Worm (Caenorhabditis elegans): ENCODE results near the gene kel-3.
"Not testable (repeated sequence)": the region's sequence is repeated elsewhere in the genome, so short reads cannot be mapped to it uniquely, and the experiment has no call there.

Gene kel-3

ce11 chrIII:13471504-13471903 lies 6.9 kb downstream of the kel-3 start, which contains the start of gene pssy-2:
TSS of gene pssy-2 (plus strand) at chrIII:13471804.
- no peak for TF ChIP-seq ceh-43 (GFP tag; optimal IDR thresholded peaks at IDR 0.05)
- TF ChIP-seq M03D4.4 (tag; optimal IDR thresholded peaks at IDR 0.05): no peak
- TF ChIP-seq ceh-39 (tag; optimal IDR thresholded peaks at IDR 0.05): no peak
- no peak for TF ChIP-seq elt-1 (tag; optimal IDR thresholded peaks at IDR 0.05; ENCODE audit: borderline replicate concordance, insufficient read depth)
- TF ChIP-seq cnd-1 (tag; optimal IDR thresholded peaks at IDR 0.05): no peak
- TF ChIP-seq snpc-4 (tag; optimal IDR thresholded peaks at IDR 0.05): no peak
- TF ChIP-seq mls-2 (tag; optimal IDR thresholded peaks at IDR 0.05): no peak
- TF ChIP-seq zip-8 (tag; optimal IDR thresholded peaks at IDR 0.05): no peak
- no peak for TF ChIP-seq mab-5 (tag; optimal IDR thresholded peaks at IDR 0.05)
- no peak for TF ChIP-seq mep-1 (tag; optimal IDR thresholded peaks at IDR 0.05)
- no peak for TF ChIP-seq pha-4 (tag; optimal IDR thresholded peaks at IDR 0.05)
- no peak for TF ChIP-seq flh-1 (GFP tag; optimal IDR thresholded peaks at IDR 0.05)
- TF ChIP-seq nhr-12 (tag; optimal IDR thresholded peaks at IDR 0.05): no peak

- TF ChIP-seq elt-1 (tag; optimal IDR thresholded peaks at IDR 0.05; ENCODE audit: borderline replicate concordance, insufficient read depth) (no peak), cnd-1 (tag; optimal IDR thresholded peaks at IDR 0.05) (peak; percentile 54), nhr-76 (tag; optimal IDR thresholded peaks at IDR 0.05) (no peak), lin-13 (tag; optimal IDR thresholded peaks at IDR 0.05) (no peak), pha-4 (tag; optimal IDR thresholded peaks at IDR 0.05) (no peak)
These were observed 9.9 kb downstream of the kel-3 start for ce11 chrIII:13474482-13474881.

- TF ChIP-seq ces-1 (GFP tag; optimal IDR thresholded peaks at IDR 0.05): no peak
- TF ChIP-seq nhr-28 (tag; optimal IDR thresholded peaks at IDR 0.05): no peak
- TF ChIP-seq bed-3 (GFP tag; optimal IDR thresholded peaks at IDR 0.05): no peak
- no peak for TF ChIP-seq tbx-8 (GFP tag; optimal IDR thresholded peaks at IDR 0.05)
These were observed 12.1 kb downstream of the kel-3 start, which contains the start of gene T27E9.6 for ce11 chrIII:13476682-13477081. TSS of gene T27E9.6 (minus strand) at chrIII:13476782.

- no peak for TF ChIP-seq mls-2 (tag; optimal IDR thresholded peaks at IDR 0.05)
- TF ChIP-seq nhr-28 (tag; optimal IDR thresholded peaks at IDR 0.05): no peak
These were observed 19.4 kb downstream of the kel-3 start, which contains the start of gene acc-4 for ce11 chrIII:13484024-13484423. TSS of gene acc-4 (minus strand) at chrIII:13484124.

- TF ChIP-seq hlh-1 (tag; optimal IDR thresholded peaks at IDR 0.05) (no peak), cnd-1 (tag; optimal IDR thresholded peaks at IDR 0.05) (no peak), unc-39 (tag; optimal IDR thresholded peaks at IDR 0.05) (no peak), pha-4 (tag; optimal IDR thresholded peaks at IDR 0.05) (no peak), snpc-4 (tag; optimal IDR thresholded peaks at IDR 0.05) (no peak), ceh-83 (GFP tag; optimal IDR thresholded peaks at IDR 0.05) (no peak)
These were observed 27.8 kb downstream of the kel-3 start, which contains the start of gene twk-40 for ce11 chrIII:13492377-13492776. TSS of gene twk-40 (minus strand) at chrIII:13492477.

ce11 chrIII:13495571-13495970 lies 31.0 kb downstream of the kel-3 start, which contains the start of gene T28A8.2:
TSS of gene T28A8.2 (minus strand) at chrIII:13495671.
- TF ChIP-seq nhr-76 (tag; optimal IDR thresholded peaks at IDR 0.05) (no peak), lsy-2 (tag; optimal IDR thresholded peaks at IDR 0.05) (no peak), ham-2 (GFP tag; optimal IDR thresholded peaks at IDR 0.05) (no peak), mab-5 (tag; optimal IDR thresholded peaks at IDR 0.05) (no peak), drap-1 (GFP tag; optimal IDR thresholded peaks at IDR 0.05) (no peak), mls-2 (tag; optimal IDR thresholded peaks at IDR 0.05) (no peak), bed-3 (GFP tag; optimal IDR thresholded peaks at IDR 0.05) (no peak), nhr-28 (tag; optimal IDR thresholded peaks at IDR 0.05) (no peak), snpc-4 (tag; optimal IDR thresholded peaks at IDR 0.05) (no peak), ceh-39 (tag; optimal IDR thresholded peaks at IDR 0.05) (no peak)

ce11 chrIII:13498899-13499298 lies 34.3 kb downstream of the kel-3 start, which contains the start of gene T28A8.6:
TSS of gene T28A8.6 (plus strand) at chrIII:13499199.
- TF ChIP-seq unc-120 (tag; optimal IDR thresholded peaks at IDR 0.05; ENCODE audit: poor library complexity, severe bottlenecking); mls-2 (tag; optimal IDR thresholded peaks at IDR 0.05); mab-5 (tag; optimal IDR thresholded peaks at IDR 0.05): not testable (repeated sequence)

All from whole organism, mixed stage, embryonic.